Fruit fly (Drosophila melanogaster) whole organism, embryonic: ENCODE results near the gene Decay.

Source experiments
- Ada2b ChIP-seq: fragments of 200-800 bp; sonication (Bioruptor generic); IDR thresholded peaks from 2 replicates; pipeline ENCODE4 v1.3.6; 2022; ENCODE audit warnings: missing biosample characterization, missing genetic modification characterization
- Antp ChIP-seq: fragments of 200-800 bp; sonication (Bioruptor generic); optimal IDR thresholded peaks from 3 replicates; lab custom pipeline; 2016; ENCODE audit warnings: missing biosample characterization, missing genetic modification characterization
- Bgb ChIP-seq: fragments of 200-800 bp; sonication (Bioruptor generic); IDR thresholded peaks from 2 replicates; pipeline ENCODE4 v1.3.6; 2022; ENCODE audit warnings: missing biosample characterization, missing genetic modification characterization; ENCODE audit not compliant: partially characterized antibody
- Bteb2 ChIP-seq: fragments of 200-800 bp; sonication (Bioruptor generic); optimal IDR thresholded peaks from 2 replicates; lab custom pipeline; 2016; ENCODE audit warnings: missing biosample characterization, missing genetic modification characterization
- CG13624 ChIP-seq: fragments of 200-800 bp; sonication (Bioruptor generic); optimal IDR thresholded peaks from 2 replicates; lab custom pipeline; 2016; ENCODE audit warnings: missing biosample characterization, missing genetic modification characterization
- CG14441 ChIP-seq: fragments of 200-800 bp; sonication (Bioruptor generic); IDR thresholded peaks from 2 replicates; pipeline ENCODE4 v1.3.6; 2022; ENCODE audit warnings: missing biosample characterization, missing genetic modification characterization
- CG14965 ChIP-seq: fragments of 200-800 bp; sonication (Bioruptor generic); optimal IDR thresholded peaks from 2 replicates; lab custom pipeline; 2016; ENCODE audit warnings: missing biosample characterization, missing genetic modification characterization, borderline replicate concordance
- CG16779 ChIP-seq: fragments of 200-800 bp; sonication (Bioruptor generic); IDR thresholded peaks from 2 replicates; pipeline ENCODE4 v1.3.6; 2022; ENCODE audit warnings: missing biosample characterization, missing genetic modification characterization
- CG16815 ChIP-seq: fragments of 200-800 bp; sonication (Bioruptor generic); optimal IDR thresholded peaks from 3 replicates; lab custom pipeline; 2017; ENCODE audit warnings: missing biosample characterization, mild to moderate bottlenecking, missing genetic modification characterization
- CG17802 ChIP-seq: fragments of 200-800 bp; sonication (Bioruptor generic); optimal IDR thresholded peaks from 2 replicates; lab custom pipeline; 2018; ENCODE audit warnings: missing biosample characterization, mild to moderate bottlenecking, missing genetic modification characterization, moderate library complexity
- CG17829 ChIP-seq: fragments of 200-800 bp; optimal IDR thresholded peaks from 2 replicates; lab custom pipeline; 2019; ENCODE audit warnings: missing biosample characterization, mild to moderate bottlenecking, missing genetic modification characterization, moderate library complexity
- CG2875 ChIP-seq: fragments of 200-800 bp; sonication (Bioruptor generic); optimal IDR thresholded peaks from 2 replicates; lab custom pipeline; 2017; ENCODE audit warnings: missing biosample characterization, mild to moderate bottlenecking, missing genetic modification characterization, missing genetic modification reagents
- CG3838 ChIP-seq: fragments of 200-800 bp; sonication (Bioruptor generic); optimal IDR thresholded peaks from 3 replicates; lab custom pipeline; 2016; ENCODE audit warnings: missing biosample characterization, missing genetic modification characterization
- CG4730 ChIP-seq: fragments of 200-800 bp; sonication (Bioruptor generic); IDR thresholded peaks from 2 replicates; pipeline ENCODE4 v1.3.6; 2022; ENCODE audit warnings: missing biosample characterization, missing genetic modification characterization
- CG5953 ChIP-seq: fragments of 200-800 bp; sonication (Bioruptor generic); IDR thresholded peaks from 2 replicates; pipeline ENCODE4 v1.3.6; 2022; ENCODE audit warnings: missing biosample characterization, missing genetic modification characterization
- CG6175 ChIP-seq: fragments of 200-800 bp; sonication (Bioruptor generic); IDR thresholded peaks from 3 replicates; pipeline ENCODE4 v1.3.6; 2022; ENCODE audit warnings: missing biosample characterization, missing genetic modification characterization
- CG6254 ChIP-seq: fragments of 200-800 bp; sonication (Bioruptor generic); optimal IDR thresholded peaks from 3 replicates; lab custom pipeline; 2017; ENCODE audit warnings: mild to moderate bottlenecking, missing biosample characterization, missing genetic modification reagents, missing genetic modification characterization
- CG7357 ChIP-seq: fragments of 200-800 bp; sonication (Bioruptor generic); IDR thresholded peaks from 3 replicates; pipeline ENCODE4 v1.3.6; 2022; ENCODE audit warnings: missing biosample characterization, missing genetic modification characterization
- CG7963 ChIP-seq: fragments of 200-800 bp; sonication (Bioruptor generic); IDR thresholded peaks from 3 replicates; pipeline ENCODE4 v1.3.6; 2022; ENCODE audit warnings: missing biosample characterization, missing genetic modification characterization; ENCODE audit not compliant: partially characterized antibody
- CG8281 ChIP-seq: fragments of 200-800 bp; sonication (Bioruptor generic); optimal IDR thresholded peaks from 2 replicates; lab custom pipeline; 2018; ENCODE audit warnings: missing biosample characterization, mild to moderate bottlenecking, missing genetic modification characterization, moderate library complexity
- CHES-1-like ChIP-seq: fragments of 200-800 bp; sonication (Bioruptor generic); optimal IDR thresholded peaks from 2 replicates; lab custom pipeline; 2016; ENCODE audit warnings: missing biosample characterization, missing genetic modification characterization
- Dek ChIP-seq: fragments of 200-800 bp; sonication (Bioruptor generic); optimal IDR thresholded peaks from 3 replicates; lab custom pipeline; 2019; ENCODE audit warnings: missing biosample characterization, mild to moderate bottlenecking, missing genetic modification characterization, moderate library complexity
- Dll ChIP-seq: fragments of 200-800 bp; sonication (Bioruptor generic); IDR thresholded peaks from 4 replicates; pipeline ENCODE4 v1.3.6; 2022; ENCODE audit warnings: missing biosample characterization, missing genetic modification characterization; ENCODE audit not compliant: partially characterized antibody
- ERR ChIP-seq: fragments of 200-800 bp; sonication (Bioruptor generic); optimal IDR thresholded peaks from 2 replicates; lab custom pipeline; 2016; ENCODE audit warnings: missing biosample characterization, missing genetic modification characterization
- HmgZ ChIP-seq: fragments of 200-800 bp; sonication (Bioruptor generic); optimal IDR thresholded peaks from 2 replicates; lab custom pipeline; 2018; ENCODE audit warnings: missing biosample characterization, mild to moderate bottlenecking, missing genetic modification characterization
- MBD-R2 ChIP-seq: fragments of 200-800 bp; sonication (Bioruptor generic); IDR thresholded peaks from 2 replicates; pipeline ENCODE4 v1.3.6; 2022; ENCODE audit warnings: missing biosample characterization, missing genetic modification characterization
- NC2β ChIP-seq: fragments of 200-800 bp; sonication (Bioruptor generic); optimal IDR thresholded peaks from 2 replicates; lab custom pipeline; 2016; ENCODE audit warnings: missing biosample characterization, missing genetic modification characterization
- Oaz ChIP-seq: fragments of 200-800 bp; sonication (Bioruptor generic); IDR thresholded peaks from 2 replicates; pipeline ENCODE4 v1.3.6; 2022; ENCODE audit warnings: missing biosample characterization, missing genetic modification characterization
- Opbp ChIP-seq: fragments of 200-800 bp; sonication (Bioruptor generic); IDR thresholded peaks from 3 replicates; pipeline ENCODE4 v1.3.6; 2022; ENCODE audit warnings: missing biosample characterization, missing genetic modification characterization; ENCODE audit not compliant: partially characterized antibody
- Poxn ChIP-seq: fragments of 200-800 bp; sonication (Bioruptor generic); IDR thresholded peaks from 2 replicates; pipeline ENCODE4 v1.3.6; 2022; ENCODE audit warnings: missing biosample characterization, missing genetic modification characterization
- Tbp ChIP-seq: fragments of >200 bp; optimal IDR thresholded peaks from 2 replicates; lab custom pipeline; 2018; ENCODE audit warnings: missing biosample characterization, missing genetic modification characterization
- Xrp1 ChIP-seq: fragments of 200-800 bp; sonication (Bioruptor generic); IDR thresholded peaks from 2 replicates; pipeline ENCODE4 v1.3.6; 2022; ENCODE audit warnings: missing biosample characterization, missing genetic modification characterization
- corto ChIP-seq: fragments of 200-800 bp; sonication (Bioruptor generic); optimal IDR thresholded peaks from 2 replicates; lab custom pipeline; 2016; ENCODE audit warnings: missing biosample characterization, mild to moderate bottlenecking, missing genetic modification characterization, moderate library complexity
- da ChIP-seq: fragments of 200-800 bp; sonication (Bioruptor generic); optimal IDR thresholded peaks from 2 replicates; lab custom pipeline; 2016; ENCODE audit warnings: missing biosample characterization, missing genetic modification characterization
- dm ChIP-seq: fragments of 200-800 bp; sonication (Bioruptor generic); optimal IDR thresholded peaks from 3 replicates; lab custom pipeline; 2016; ENCODE audit warnings: missing biosample characterization, missing genetic modification characterization
- ems ChIP-seq: fragments of 200-800 bp; sonication (Bioruptor generic); optimal IDR thresholded peaks from 3 replicates; lab custom pipeline; 2016; ENCODE audit warnings: missing biosample characterization, missing genetic modification characterization
- eve ChIP-seq, 2 experiments: fragments of >200 bp; optimal IDR thresholded peaks; 2 replicates each; lab custom pipeline; 2017; ENCODE audit warnings: missing biosample characterization in 2 of 2, missing genetic modification characterization in 2 of 2
- exex ChIP-seq: fragments of 200-800 bp; sonication (Bioruptor generic); optimal IDR thresholded peaks from 4 replicates; lab custom pipeline; 2018; ENCODE audit warnings: missing biosample characterization, mild to moderate bottlenecking, missing genetic modification characterization, moderate library complexity
- fru ChIP-seq: fragments of >200 bp; optimal IDR thresholded peaks from 2 replicates; lab custom pipeline; 2017
- gce ChIP-seq: fragments of 200-800 bp; sonication (Bioruptor generic); IDR thresholded peaks from 3 replicates; pipeline ENCODE4 v1.3.6; 2022; ENCODE audit warnings: missing biosample characterization, missing genetic modification characterization
- gt ChIP-seq: fragments of 200-800 bp; sonication (Bioruptor generic); IDR thresholded peaks from 2 replicates; pipeline ENCODE4 v1.3.6; 2022; ENCODE audit warnings: missing biosample characterization, missing genetic modification characterization
- hkb ChIP-seq, 2 experiments: fragments of 200-800 bp in 1 of 2; fragments of >200 bp in 1 of 2; sonication (Bioruptor generic) in 1 of 2; IDR thresholded peaks in 1 of 2; optimal IDR thresholded peaks in 1 of 2; 2 replicates each; pipeline versions ENCODE4 v1.3.6 to Lab custom; 2017 to 2022; ENCODE audit warnings: missing biosample characterization in 1 of 2, missing genetic modification characterization in 1 of 2
- mld ChIP-seq: fragments of 200-800 bp; sonication (Bioruptor generic); IDR thresholded peaks from 3 replicates; pipeline ENCODE4 v1.3.6; 2022; ENCODE audit warnings: missing biosample characterization, missing genetic modification characterization; ENCODE audit not compliant: partially characterized antibody
- sisA ChIP-seq: fragments of 200-800 bp; sonication (Bioruptor generic); IDR thresholded peaks from 2 replicates; pipeline ENCODE4 v1.3.6; 2022; ENCODE audit warnings: missing biosample characterization, missing genetic modification characterization
- slou ChIP-seq: fragments of 200-800 bp; sonication (Bioruptor generic); optimal IDR thresholded peaks from 3 replicates; lab custom pipeline; 2016; ENCODE audit warnings: missing biosample characterization, missing genetic modification characterization
- so ChIP-seq: fragments of 200-800 bp; sonication (Bioruptor generic); IDR thresholded peaks from 3 replicates; pipeline ENCODE4 v1.3.6; 2022; ENCODE audit warnings: missing biosample characterization, missing genetic modification characterization
- sob ChIP-seq: fragments of 200-800 bp; sonication (Bioruptor generic); IDR thresholded peaks from 2 replicates; pipeline ENCODE4 v1.3.6; 2022; ENCODE audit warnings: missing biosample characterization, missing genetic modification characterization
- ssp ChIP-seq: fragments of 200-800 bp; sonication (Bioruptor generic); IDR thresholded peaks from 2 replicates; pipeline ENCODE4 v1.3.6; 2022; ENCODE audit warnings: missing biosample characterization, missing genetic modification characterization
- tna ChIP-seq: fragments of 200-800 bp; sonication (Bioruptor generic); IDR thresholded peaks from 2 replicates; pipeline ENCODE4 v1.3.6; 2022; ENCODE audit warnings: missing biosample characterization, missing genetic modification characterization; ENCODE audit not compliant: partially characterized antibody
- z ChIP-seq: fragments of 200-800 bp; sonication (Bioruptor generic); IDR thresholded peaks from 3 replicates; pipeline ENCODE4 v1.3.6; 2022; ENCODE audit warnings: missing biosample characterization, missing genetic modification characterization
- zen ChIP-seq: fragments of 200-800 bp; sonication (Bioruptor generic); optimal IDR thresholded peaks from 3 replicates; lab custom pipeline; 2018; ENCODE audit warnings: missing biosample characterization, mild to moderate bottlenecking, missing genetic modification characterization, moderate library complexity

Gene Decay

DNA sequence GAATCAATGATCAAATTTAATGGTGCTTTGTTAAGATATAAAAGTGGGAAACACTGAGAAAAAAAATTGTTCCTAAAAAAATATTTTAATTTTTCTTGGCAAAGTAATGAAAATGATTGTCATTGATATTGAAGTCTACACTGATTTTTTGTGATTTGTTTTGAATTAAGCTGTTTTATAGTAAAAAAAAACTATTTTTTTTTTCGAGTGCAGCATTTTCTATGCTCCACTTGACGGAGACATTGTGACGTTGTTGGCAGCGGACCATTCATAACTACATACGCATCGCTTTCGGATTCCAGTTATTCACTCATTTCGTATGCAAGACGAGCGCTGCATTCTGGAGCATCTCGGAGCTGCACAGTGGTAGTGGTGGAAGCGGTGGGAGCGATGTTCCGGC lies 23.3 kb upstream of the Decay start (continued):
- TF ChIP-seq Tbp (GFP tag; lab: Kevin White, UChicago) (no peak), CG17802 (peak; percentile 77), Antp (no peak), exex (tag; lab: Kevin White, UChicago) (peak; percentile 5), Poxn (GFP tag; lab: Robert Waterston, UW) (no peak), fru (no peak), so (GFP tag; lab: Robert Waterston, UW) (peak; percentile 83), CG14441 (peak; percentile 54; the same call in 1 of the 2 replicates), CG6254 (GFP tag; lab: Kevin White, UChicago) (peak; percentile 80), ssp (GFP tag; lab: Robert Waterston, UW) (peak; percentile 43; the same call in 1 of the 2 replicates), da (GFP tag; lab: Kevin White, UChicago) (no peak), eve (GFP tag; optimal IDR thresholded peaks at IDR 0.05; lab: Kevin White, UChicago) (peak in 1 of 2 experiments; percentile 61), CG8281 (tag; lab: Kevin White, UChicago) (peak; percentile 49), hkb (optimal IDR thresholded peaks at IDR 0.05; lab: Kevin White, UChicago) (no peak), hkb (GFP tag; IDR thresholded peaks at IDR 0.05; lab: Robert Waterston, UW) (peak; percentile 94), CG16779 (GFP tag; lab: Robert Waterston, UW) (no peak), gt (GFP tag; lab: Robert Waterston, UW) (peak; percentile 14; the same call in 1 of the 2 replicates), CG2875 (GFP tag; lab: Kevin White, UChicago) (peak; percentile 52), Xrp1 (GFP tag; lab: Robert Waterston, UW) (peak; percentile 93), Dll (GFP tag; lab: Robert Waterston, UW) (no peak), zen (peak; percentile 88), CG16815 (no peak), Opbp (GFP tag; lab: Robert Waterston, UW) (no peak), CG7963 (GFP tag; lab: Robert Waterston, UW) (no peak), CG14965 (GFP tag; lab: Kevin White, UChicago) (no peak), CG4730 (GFP tag; lab: Robert Waterston, UW) (0 out of 2 replicates have a peak, but pooled peaks have one; percentile 5), CG7357 (GFP tag; lab: Robert Waterston, UW) (peak; percentile 12; the same call in 1 of the 3 replicates), Ada2b (GFP tag; lab: Robert Waterston, UW) (peak; percentile 62; the same call in 1 of the 2 replicates), CG17829 (tag; lab: Kevin White, UChicago) (peak; percentile 90), ems (GFP tag; lab: Kevin White, UChicago) (peak; percentile 51), CG6175 (no peak), NC2β (GFP tag; lab: Kevin White, UChicago) (peak; percentile 35), slou (GFP tag; lab: Kevin White, UChicago) (peak; percentile 18), MBD-R2 (peak; percentile 22; the same call in 1 of the 2 replicates), HmgZ (tag; lab: Kevin White, UChicago) (no peak), sob (GFP tag; lab: Robert Waterston, UW) (peak; percentile 54; the same call in 1 of the 2 replicates), gce (GFP tag; lab: Robert Waterston, UW) (peak; percentile 81), z (GFP tag; lab: Robert Waterston, UW) (no peak), CHES-1-like (GFP tag; lab: Kevin White, UChicago) (no peak), Dek (tag; lab: Kevin White, UChicago) (peak; percentile 12), Oaz (GFP tag; lab: Robert Waterston, UW) (0 out of 2 replicates have a peak, but pooled peaks have one; percentile 21), mld (GFP tag; lab: Robert Waterston, UW) (no peak), Bteb2 (no peak), CG5953 (GFP tag; lab: Robert Waterston, UW) (peak; percentile 86), sisA (GFP tag; lab: Robert Waterston, UW) (peak; percentile 95), ERR (GFP tag; lab: Kevin White, UChicago) (no peak), corto (GFP tag; lab: Kevin White, UChicago) (no peak), Bgb (GFP tag; lab: Robert Waterston, UW) (no peak), CG13624 (peak; percentile 14), dm (no peak), tna (no peak), CG3838 (GFP tag; lab: Kevin White, UChicago) (no peak)
